Fruit fly (Drosophila melanogaster) whole organism, embryonic: Measurements from ENCODE around the gene CG2818.

ENCODE experiments used
- Ada2b ChIP-seq: fragments of 200-800 bp; sonication (Bioruptor generic); IDR thresholded peaks from 2 replicates; pipeline ENCODE4 v1.3.6; 2022; ENCODE audit warnings: missing biosample characterization, missing genetic modification characterization
- Asciz ChIP-seq: fragments of 200-800 bp; sonication (Bioruptor generic); optimal IDR thresholded peaks from 2 replicates; lab custom pipeline; 2017; ENCODE audit warnings: missing biosample characterization, mild to moderate bottlenecking, missing genetic modification characterization, missing genetic modification reagents
- CG11247 ChIP-seq: fragments of 200-800 bp; sonication (Bioruptor generic); IDR thresholded peaks from 2 replicates; pipeline ENCODE4 v1.3.6; 2022; ENCODE audit warnings: missing biosample characterization, missing genetic modification characterization
- CG12071 ChIP-seq: fragments of 200-800 bp; sonication (Bioruptor generic); optimal IDR thresholded peaks from 3 replicates; lab custom pipeline; 2018; ENCODE audit warnings: missing biosample characterization, mild to moderate bottlenecking, missing genetic modification characterization
- CG13296 ChIP-seq: fragments of 200-800 bp; sonication (Bioruptor generic); optimal IDR thresholded peaks from 3 replicates; lab custom pipeline; 2018; ENCODE audit warnings: missing biosample characterization, mild to moderate bottlenecking, missing genetic modification characterization
- CG14667 ChIP-seq: fragments of 200-800 bp; sonication (Bioruptor generic); IDR thresholded peaks from 2 replicates; pipeline ENCODE4 v1.3.6; 2022; ENCODE audit warnings: missing biosample characterization, missing genetic modification characterization
- CG15514 ChIP-seq: fragments of 200-800 bp; sonication (Bioruptor generic); optimal IDR thresholded peaks from 3 replicates; lab custom pipeline; 2017; ENCODE audit warnings: missing biosample characterization, missing genetic modification characterization, mild to moderate bottlenecking, moderate library complexity, missing genetic modification reagents
- CG17385 ChIP-seq: fragments of 200-800 bp; sonication (Bioruptor generic); optimal IDR thresholded peaks from 3 replicates; lab custom pipeline; 2018; ENCODE audit warnings: missing biosample characterization, mild to moderate bottlenecking, missing genetic modification characterization
- CG1832 ChIP-seq: fragments of 200-800 bp; sonication (Bioruptor generic); optimal IDR thresholded peaks from 2 replicates; lab custom pipeline; 2017; ENCODE audit warnings: missing biosample characterization, mild to moderate bottlenecking, missing genetic modification characterization, inconsistent platforms
- CG18619 ChIP-seq: fragments of 200-800 bp; sonication (Bioruptor generic); optimal IDR thresholded peaks from 3 replicates; lab custom pipeline; 2017; ENCODE audit warnings: missing biosample characterization, mild to moderate bottlenecking, missing genetic modification characterization
- CG2199 ChIP-seq: fragments of 200-800 bp; sonication (Bioruptor generic); IDR thresholded peaks from 3 replicates; pipeline ENCODE4 v1.3.6; 2022; ENCODE audit warnings: missing biosample characterization, missing genetic modification characterization
- CG2712 ChIP-seq: fragments of 200-800 bp; optimal IDR thresholded peaks from 3 replicates; lab custom pipeline; 2019; ENCODE audit warnings: missing biosample characterization, mild to moderate bottlenecking, missing genetic modification characterization, moderate library complexity
- CG34422 ChIP-seq: fragments of 200-800 bp; sonication (Bioruptor generic); IDR thresholded peaks from 3 replicates; pipeline ENCODE4 v1.3.6; 2022; ENCODE audit warnings: missing biosample characterization, missing genetic modification characterization
- CG43689 ChIP-seq: fragments of 200-800 bp; sonication (Bioruptor generic); IDR thresholded peaks from 2 replicates; pipeline ENCODE4 v1.3.6; 2022; ENCODE audit warnings: missing biosample characterization, missing genetic modification characterization
- CG4854 ChIP-seq: fragments of 200-800 bp; sonication (Bioruptor generic); optimal IDR thresholded peaks from 2 replicates; lab custom pipeline; 2016; ENCODE audit warnings: missing biosample characterization, missing genetic modification characterization, inconsistent platforms
- CG6654 ChIP-seq: fragments of 200-800 bp; sonication (Bioruptor generic); optimal IDR thresholded peaks from 2 replicates; lab custom pipeline; 2017; ENCODE audit warnings: missing biosample characterization, mild to moderate bottlenecking, missing genetic modification characterization
- CG7839 ChIP-seq: fragments of 200-800 bp; sonication (Bioruptor generic); optimal IDR thresholded peaks from 3 replicates; lab custom pipeline; 2018; ENCODE audit warnings: missing biosample characterization, mild to moderate bottlenecking, missing genetic modification characterization, moderate library complexity
- CG9437 ChIP-seq: fragments of 200-800 bp; sonication (Bioruptor generic); optimal IDR thresholded peaks from 2 replicates; lab custom pipeline; 2018; ENCODE audit warnings: missing biosample characterization, mild to moderate bottlenecking, missing genetic modification characterization
- CG9932 ChIP-seq: fragments of 200-800 bp; sonication (Bioruptor generic); IDR thresholded peaks from 2 replicates; pipeline ENCODE4 v1.3.6; 2022; ENCODE audit warnings: missing biosample characterization, missing genetic modification characterization
- CTCF ChIP-seq: fragments of 200-800 bp; sonication (Bioruptor generic); optimal IDR thresholded peaks from 2 replicates; lab custom pipeline; 2017; ENCODE audit warnings: missing biosample characterization, mild to moderate bottlenecking, missing genetic modification characterization, moderate library complexity
- Dbx ChIP-seq: fragments of 200-800 bp; sonication (Bioruptor generic); IDR thresholded peaks from 3 replicates; pipeline ENCODE4 v1.3.6; 2022; ENCODE audit warnings: missing biosample characterization, missing genetic modification characterization
- Dip3 ChIP-seq: fragments of 200-800 bp; sonication (Bioruptor generic); optimal IDR thresholded peaks from 3 replicates; lab custom pipeline; 2016; ENCODE audit warnings: missing biosample characterization, missing genetic modification characterization
- Ets65A ChIP-seq: fragments of 200-800 bp; sonication (Bioruptor generic); peaks from one replicate; lab custom pipeline; 2016; ENCODE audit warnings: missing biosample characterization, missing genetic modification characterization
- Ets97D ChIP-seq: fragments of 200-800 bp; sonication (Bioruptor generic); optimal IDR thresholded peaks from 3 replicates; lab custom pipeline; 2016; ENCODE audit warnings: missing biosample characterization, missing genetic modification characterization
- HHEX ChIP-seq: fragments of 200-800 bp; sonication (Bioruptor generic); optimal IDR thresholded peaks from 3 replicates; lab custom pipeline; 2017; ENCODE audit warnings: missing biosample characterization, mild to moderate bottlenecking, missing genetic modification characterization, missing genetic modification reagents
- HLH4C ChIP-seq: fragments of 200-800 bp; sonication (Bioruptor generic); IDR thresholded peaks from 3 replicates; pipeline ENCODE4 v1.3.6; 2022; ENCODE audit warnings: missing biosample characterization, missing genetic modification characterization; ENCODE audit not compliant: partially characterized antibody
- Hmr ChIP-seq: fragments of 200-800 bp; sonication (Bioruptor generic); optimal IDR thresholded peaks from 3 replicates; lab custom pipeline; 2017; ENCODE audit warnings: mild to moderate bottlenecking, missing biosample characterization, missing genetic modification reagents, missing genetic modification characterization
- Kr ChIP-seq: fragments of 200-800 bp; sonication (Bioruptor generic); optimal IDR thresholded peaks from 2 replicates; lab custom pipeline; 2017; ENCODE audit warnings: missing biosample characterization, mild to moderate bottlenecking, missing genetic modification characterization
- Lim3 ChIP-seq: fragments of 200-800 bp; sonication (Bioruptor generic); IDR thresholded peaks from 2 replicates; pipeline ENCODE4 v1.3.6; 2022; ENCODE audit warnings: missing biosample characterization, missing genetic modification characterization
- MESR4 ChIP-seq: fragments of 200-800 bp; sonication (Bioruptor generic); optimal IDR thresholded peaks from 2 replicates; lab custom pipeline; 2018; ENCODE audit warnings: missing biosample characterization, mild to moderate bottlenecking, missing genetic modification characterization, moderate library complexity
- Meics ChIP-seq: fragments of 200-800 bp; sonication (Bioruptor generic); optimal IDR thresholded peaks from 2 replicates; lab custom pipeline; 2017; ENCODE audit warnings: missing biosample characterization, mild to moderate bottlenecking, missing genetic modification characterization
- Optix ChIP-seq: fragments of 200-800 bp; sonication (Bioruptor generic); IDR thresholded peaks from 3 replicates; pipeline ENCODE4 v1.3.6; 2022; ENCODE audit warnings: missing biosample characterization, missing genetic modification characterization
- Ptx1 ChIP-seq: fragments of 200-800 bp; sonication (Bioruptor generic); IDR thresholded peaks from 2 replicates; pipeline ENCODE4 v1.3.6; 2022; ENCODE audit warnings: missing biosample characterization, missing genetic modification characterization
- Xbp1 ChIP-seq: fragments of 200-800 bp; sonication (Bioruptor generic); optimal IDR thresholded peaks from 3 replicates; lab custom pipeline; 2016; ENCODE audit warnings: missing biosample characterization, mild to moderate bottlenecking, missing genetic modification characterization
- Xrp1 ChIP-seq: fragments of 200-800 bp; sonication (Bioruptor generic); IDR thresholded peaks from 2 replicates; pipeline ENCODE4 v1.3.6; 2022; ENCODE audit warnings: missing biosample characterization, missing genetic modification characterization
- cad ChIP-seq: fragments of >200 bp; optimal IDR thresholded peaks from 2 replicates; lab custom pipeline; 2017; ENCODE audit warnings: missing biosample characterization, missing genetic modification characterization
- cg ChIP-seq: fragments of 200-800 bp; sonication (Bioruptor generic); optimal IDR thresholded peaks from 3 replicates; lab custom pipeline; 2019; ENCODE audit warnings: missing biosample characterization, mild to moderate bottlenecking, missing genetic modification characterization, moderate library complexity
- ci ChIP-seq: fragments of 200-800 bp; sonication (Bioruptor generic); IDR thresholded peaks from 3 replicates; pipeline ENCODE4 v1.3.6; 2022; ENCODE audit warnings: missing biosample characterization, missing genetic modification characterization
- dysf ChIP-seq: fragments of 200-800 bp; sonication (Bioruptor generic); IDR thresholded peaks from 3 replicates; pipeline ENCODE4 v1.3.6; 2022; ENCODE audit warnings: missing biosample characterization, missing genetic modification characterization
- eyg ChIP-seq: fragments of 200-800 bp; sonication (Bioruptor generic); optimal IDR thresholded peaks from 3 replicates; lab custom pipeline; 2016; ENCODE audit warnings: missing biosample characterization, missing genetic modification characterization
- gro ChIP-seq: fragments of 200-800 bp; sonication (Bioruptor generic); optimal IDR thresholded peaks from 2 replicates; lab custom pipeline; 2016; ENCODE audit warnings: missing biosample characterization, missing genetic modification characterization
- gsb ChIP-seq: fragments of 200-800 bp; sonication (Bioruptor generic); IDR thresholded peaks from 2 replicates; pipeline ENCODE4 v1.3.6; 2022; ENCODE audit warnings: missing biosample characterization, missing genetic modification characterization
- gsb-n ChIP-seq: fragments of 200-800 bp; sonication (Bioruptor generic); optimal IDR thresholded peaks from 3 replicates; lab custom pipeline; 2018; ENCODE audit warnings: missing biosample characterization, mild to moderate bottlenecking, missing genetic modification characterization
- jing ChIP-seq: fragments of 200-800 bp; sonication (Bioruptor generic); optimal IDR thresholded peaks from 2 replicates; lab custom pipeline; 2018; ENCODE audit warnings: missing biosample characterization, mild to moderate bottlenecking, missing genetic modification characterization
- lab ChIP-seq: fragments of 200-800 bp; sonication (Bioruptor generic); optimal IDR thresholded peaks from 3 replicates; lab custom pipeline; 2017; ENCODE audit warnings: missing biosample characterization, missing genetic modification characterization, mild to moderate bottlenecking, moderate library complexity, missing genetic modification reagents
- lola ChIP-seq, 3 experiments: fragments of >200 bp in 2 of 3; fragments of 200-800 bp in 1 of 3; sonication (Bioruptor generic) in 1 of 3; optimal IDR thresholded peaks; 2 replicates each; lab custom pipeline; 2017 to 2019; ENCODE audit warnings: missing biosample characterization in 3 of 3, missing genetic modification characterization in 3 of 3, mild to moderate bottlenecking in 1 of 3, moderate library complexity in 1 of 3
- psq ChIP-seq: fragments of 200-800 bp; sonication (Bioruptor generic); optimal IDR thresholded peaks from 2 replicates; lab custom pipeline; 2017; ENCODE audit warnings: missing biosample characterization, missing genetic modification characterization
- scrt ChIP-seq: fragments of 200-800 bp; sonication (Bioruptor generic); optimal IDR thresholded peaks from 2 replicates; lab custom pipeline; 2018; ENCODE audit warnings: missing biosample characterization, mild to moderate bottlenecking, missing genetic modification characterization, moderate library complexity
- sens ChIP-seq: fragments of 200-800 bp; sonication (Bioruptor generic); peaks from one replicate; lab custom pipeline; 2016; ENCODE audit warnings: missing biosample characterization, missing genetic modification characterization
- slbo ChIP-seq: fragments of 200-800 bp; sonication (Bioruptor generic); IDR thresholded peaks from 2 replicates; pipeline ENCODE4 v1.3.6; 2022; ENCODE audit warnings: missing biosample characterization, missing genetic modification characterization
- vvl ChIP-seq: fragments of 200-800 bp; sonication (Bioruptor generic); IDR thresholded peaks from 2 replicates; pipeline ENCODE4 v1.3.6; 2022; ENCODE audit warnings: missing biosample characterization, missing genetic modification characterization
- yki ChIP-seq: fragments of >200 bp; optimal IDR thresholded peaks from 3 replicates; lab custom pipeline; 2018

Gene CG2818

dm6 chr2L:3748691-3749090 lies 35.5 kb downstream of the CG2818 start (continued):
- peak; percentile 18 for TF ChIP-seq Asciz (GFP tag; lab: Kevin White, UChicago)
- TF ChIP-seq Dbx (GFP tag; lab: Robert Waterston, UW) = peak; percentile 35; the same call in 1 of the 3 replicates
- TF ChIP-seq Xrp1 (GFP tag; lab: Robert Waterston, UW) = no peak
- TF ChIP-seq CG12071 (GFP tag; lab: Kevin White, UChicago) = peak; percentile 46
- TF ChIP-seq CG4854 (GFP tag; lab: Kevin White, UChicago) = no peak
- TF ChIP-seq CG14667 (GFP tag; lab: Robert Waterston, UW) = no peak
- TF ChIP-seq MESR4 (GFP tag; lab: Kevin White, UChicago) = no peak
- no peak for TF ChIP-seq CG11247 (GFP tag; lab: Robert Waterston, UW)
- no peak for TF ChIP-seq HLH4C (GFP tag; lab: Robert Waterston, UW)
- 0 out of 3 replicates have a peak, but pooled peaks have one; percentile 24 for TF ChIP-seq dysf (GFP tag; lab: Robert Waterston, UW)
- no peak for TF ChIP-seq cad
- TF ChIP-seq CTCF (GFP tag; lab: Kevin White, UChicago) = peak; percentile 49
- peak; percentile 34 for TF ChIP-seq CG7839 (tag; lab: Kevin White, UChicago)
- TF ChIP-seq CG43689 (GFP tag; lab: Robert Waterston, UW) = 0 out of 2 replicates have a peak, but pooled peaks have one; percentile 22
- TF ChIP-seq Dip3 (GFP tag; lab: Kevin White, UChicago) = peak; percentile 19
- no peak for TF ChIP-seq CG9437 (GFP tag; lab: Kevin White, UChicago)
- no peak for TF ChIP-seq yki (lab: Kevin White, UChicago)
- TF ChIP-seq CG18619 (GFP tag; lab: Kevin White, UChicago) = peak; percentile 10
- no peak for TF ChIP-seq lola (GFP tag; optimal IDR thresholded peaks at IDR 0.05; lab: Kevin White, UChicago)
- peak; percentile 16 for TF ChIP-seq CG13296 (GFP tag; lab: Kevin White, UChicago)
- 0 out of 3 replicates have a peak, but pooled peaks have one; percentile 52 for TF ChIP-seq Optix (GFP tag; lab: Robert Waterston, UW)
- peak; percentile 85 for TF ChIP-seq Ets97D
- peak; percentile 11; the same call in 1 of the 2 replicates for TF ChIP-seq Ada2b (GFP tag; lab: Robert Waterston, UW)
- peak; percentile 9; the same call in 1 of the 3 replicates for TF ChIP-seq CG2199 (GFP tag; lab: Robert Waterston, UW)
- TF ChIP-seq CG6654 (GFP tag; lab: Kevin White, UChicago) = no peak
- no peak for TF ChIP-seq CG2712 (tag; lab: Kevin White, UChicago)
- TF ChIP-seq Meics (GFP tag; lab: Kevin White, UChicago) = peak; percentile 31
- TF ChIP-seq Ptx1 (GFP tag; lab: Robert Waterston, UW) = no peak
- TF ChIP-seq jing = no peak
- TF ChIP-seq Xbp1 = peak; percentile 21
- TF ChIP-seq HHEX (GFP tag; lab: Kevin White, UChicago) = peak; percentile 28
- peak; percentile 26 for TF ChIP-seq CG15514 (GFP tag; lab: Kevin White, UChicago)
- TF ChIP-seq gro (GFP tag; lab: Kevin White, UChicago) = no peak
- no peak for TF ChIP-seq gsb-n
- TF ChIP-seq Ets65A (GFP tag; lab: Kevin White, UChicago) = peak; percentile 72
- TF ChIP-seq psq (GFP tag; lab: Kevin White, UChicago) = no peak
- TF ChIP-seq cg = no peak
- TF ChIP-seq CG34422 (GFP tag; lab: Robert Waterston, UW) = 0 out of 3 replicates have a peak, but pooled peaks have one; percentile 45
- peak; percentile 17 for TF ChIP-seq scrt (GFP tag; lab: Kevin White, UChicago)
- peak; percentile 48; the same call in 1 of the 2 replicates for TF ChIP-seq vvl (GFP tag; lab: Robert Waterston, UW)
- no peak for TF ChIP-seq CG1832 (GFP tag; lab: Kevin White, UChicago)
- TF ChIP-seq gsb (GFP tag; lab: Robert Waterston, UW) = 0 out of 2 replicates have a peak, but pooled peaks have one; percentile 14
- TF ChIP-seq Lim3 (GFP tag; lab: Robert Waterston, UW) = no peak
- TF ChIP-seq lab (GFP tag; lab: Kevin White, UChicago) = peak; percentile 63
- no peak for TF ChIP-seq Kr
- TF ChIP-seq sens (GFP tag; lab: Kevin White, UChicago) = peak; percentile 77
- TF ChIP-seq ci = peak; percentile 34; the same call in 1 of the 3 replicates
- TF ChIP-seq Hmr = peak; percentile 41
- 0 out of 2 replicates have a peak, but pooled peaks have one; percentile 4 for TF ChIP-seq CG9932
- TF ChIP-seq eyg = peak; percentile 3
- TF ChIP-seq slbo (GFP tag; lab: Robert Waterston, UW) = 0 out of 2 replicates have a peak, but pooled peaks have one; percentile 46
- TF ChIP-seq CG17385 = peak; percentile 5
